Worm (Caenorhabditis elegans): ENCODE measurements around the gene Y66D12A.7.

Y66D12A.7 gene

ce11 chrIII:11573921-11574320 lies 6.4 kb downstream of the Y66D12A.7 start, which contains the start of gene Y66D12A.8:
Gene Y66D12A.8 (plus strand): TSS chrIII:11574221.
- TF ChIP-seq ama-1 (optimal IDR thresholded peaks at IDR 0.05) (no peak), ets-5 (GFP tag; IDR thresholded peaks at IDR 0.05) (no peak), ceh-82 (tag; optimal IDR thresholded peaks at IDR 0.05) (no peak), C04F5.9 (tag; optimal IDR thresholded peaks at IDR 0.05) (no peak), lin-39 (tag; optimal IDR thresholded peaks at IDR 0.05) (no peak)

DNA sequence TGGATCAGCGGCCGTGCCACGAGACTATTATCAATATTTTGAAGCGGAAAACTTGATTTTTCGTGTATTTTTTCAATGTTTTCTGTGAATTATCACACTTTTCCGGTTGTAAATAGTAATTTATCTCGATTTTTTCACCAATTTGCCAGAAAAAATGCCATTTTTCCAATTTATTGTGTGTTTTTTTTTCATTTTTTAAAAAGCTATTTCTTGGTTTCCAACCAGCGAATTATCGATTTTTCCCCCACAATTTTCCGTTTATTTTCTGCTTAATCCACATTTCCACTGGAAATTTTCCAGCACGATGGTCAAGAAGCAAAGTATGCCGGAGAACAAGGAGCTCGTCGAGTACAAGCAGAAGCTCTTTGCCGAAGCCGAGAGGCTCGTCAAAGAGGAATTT lies 12.4 kb downstream of the Y66D12A.7 start, which contains the start of gene psme-3:
Gene psme-3 (plus strand): TSS at position 301 of the 400 bp plus-strand sequence.
- TF ChIP-seq efl-1 (optimal IDR thresholded peaks at IDR 0.05) (no peak), efl-1 (GFP tag; optimal IDR thresholded peaks at IDR 0.05 in 1 of 2) (peak in 1 of 2 experiments; percentile 78), mep-1 (tag; optimal IDR thresholded peaks at IDR 0.05) (no peak)

- TF ChIP-seq irx-1 (tag; optimal IDR thresholded peaks at IDR 0.05) (no peak), swsn-7 (tag; optimal IDR thresholded peaks at IDR 0.05) (peak; percentile 19), unc-62 (GFP tag; optimal IDR thresholded peaks at IDR 0.05) (no peak), nhr-19 (GFP tag; conservative IDR thresholded peaks at IDR 0.05) (0 out of 2 replicates have a peak, but pooled peaks have one; percentile 14), ceh-82 (tag; optimal IDR thresholded peaks at IDR 0.05) (peak in 1 of 3 experiments; percentile 56), F16B12.6 (tag; optimal IDR thresholded peaks at IDR 0.05) (peak; percentile 41), nhr-11 (tag; optimal IDR thresholded peaks at IDR 0.05) (no peak), hlh-4 (tag; optimal IDR thresholded peaks at IDR 0.05) (no peak), sox-4 (tag; optimal IDR thresholded peaks at IDR 0.05) (no peak), nhr-47 (tag; optimal IDR thresholded peaks at IDR 0.05) (no peak), mep-1 (tag; optimal IDR thresholded peaks at IDR 0.05) (peak; percentile 25), fkh-8 (tag; optimal IDR thresholded peaks at IDR 0.05) (no peak), nhr-90 (tag; optimal IDR thresholded peaks at IDR 0.05; ENCODE audit: poor library complexity) (peak; percentile 22), blmp-1 (tag; optimal IDR thresholded peaks at IDR 0.05) (peak; percentile 32), lin-13 (GFP tag; optimal IDR thresholded peaks at IDR 0.05) (peak; percentile 32), zag-1 (tag; optimal IDR thresholded peaks at IDR 0.05) (no peak), grh-1 (GFP tag; IDR thresholded peaks at IDR 0.05) (no peak), lsy-2 (tag; optimal IDR thresholded peaks at IDR 0.05) (peak; percentile 48 to 77), unc-86 (tag; optimal IDR thresholded peaks at IDR 0.05) (peak; percentile 13), fkh-10 (GFP tag; optimal IDR thresholded peaks at IDR 0.05) (no peak), egl-13 (tag; optimal IDR thresholded peaks at IDR 0.05) (no peak), xbp-1 (tag; optimal IDR thresholded peaks at IDR 0.05) (peak; percentile 27), elt-2 (tag; optimal IDR thresholded peaks at IDR 0.05) (no peak), snu-23 (GFP tag; optimal IDR thresholded peaks at IDR 0.05) (peak; percentile 43), skn-1 (tag; optimal IDR thresholded peaks at IDR 0.05) (peak; percentile 62), unc-98 (GFP tag; IDR thresholded peaks at IDR 0.05) (no peak), tlp-1 (tag; optimal IDR thresholded peaks at IDR 0.05) (no peak), mef-2 (tag; optimal IDR thresholded peaks at IDR 0.05) (no peak), lir-3 (tag; optimal IDR thresholded peaks at IDR 0.05; ENCODE audit: poor library complexity) (no peak), tbx-2 (tag; optimal IDR thresholded peaks at IDR 0.05) (peak; percentile 17), C04F5.9 (tag; optimal IDR thresholded peaks at IDR 0.05) (no peak), lin-15B (tag; optimal IDR thresholded peaks at IDR 0.05) (peak; percentile 66), fos-1 (tag; optimal IDR thresholded peaks at IDR 0.05) (no peak), nhr-12 (tag; optimal IDR thresholded peaks at IDR 0.05) (no peak), sptf-1 (tag; optimal IDR thresholded peaks at IDR 0.05) (no peak), dpl-1 (GFP tag; optimal IDR thresholded peaks at IDR 0.05) (peak; percentile 91 to 96 (median 94)), vab-15 (tag; optimal IDR thresholded peaks at IDR 0.05) (no peak), aha-1 (tag; optimal IDR thresholded peaks at IDR 0.05) (no peak), ama-1 (optimal IDR thresholded peaks at IDR 0.05) (no peak), mdl-1 (tag; optimal IDR thresholded peaks at IDR 0.05) (peak in 1 of 2 experiments; percentile 3), aly-2 (tag; optimal IDR thresholded peaks at IDR 0.05) (no peak), elt-3 (tag; optimal IDR thresholded peaks at IDR 0.05) (peak in 1 of 6 experiments; percentile 26), nhr-85 (tag) (peak; percentile 41), ceh-88 (GFP tag; IDR thresholded peaks at IDR 0.05) (no peak), rnt-1 (tag; optimal IDR thresholded peaks at IDR 0.05) (no peak), ceh-63 (GFP tag; optimal IDR thresholded peaks at IDR 0.05) (no peak)
Measured at ce11 chrIII:11565602-11566001, 14.7 kb downstream of the Y66D12A.7 start, which contains the start of gene Y66D12A.10. Gene Y66D12A.10 (plus strand): TSS chrIII:11565874.
